Fruit fly (Drosophila melanogaster) whole organism, embryonic: ENCODE data around the gene CG6040.

ENCODE experiments used
- Abd-B ChIP-seq: fragments of 200-800 bp; sonication (Bioruptor generic); optimal IDR thresholded peaks from 2 replicates; lab custom pipeline; 2018; ENCODE audit warnings: missing biosample characterization, mild to moderate bottlenecking, missing genetic modification characterization, moderate library complexity
- Asciz ChIP-seq: fragments of 200-800 bp; sonication (Bioruptor generic); optimal IDR thresholded peaks from 2 replicates; lab custom pipeline; 2017; ENCODE audit warnings: missing biosample characterization, mild to moderate bottlenecking, missing genetic modification characterization, missing genetic modification reagents
- CG10209 ChIP-seq: fragments of 200-800 bp; sonication (Bioruptor generic); optimal IDR thresholded peaks from 3 replicates; lab custom pipeline; 2017; ENCODE audit warnings: missing biosample characterization, mild to moderate bottlenecking, missing genetic modification characterization, missing genetic modification reagents
- CG1024 ChIP-seq: fragments of 200-800 bp; sonication (Bioruptor generic); IDR thresholded peaks from 2 replicates; pipeline ENCODE4 v1.3.6; 2022; ENCODE audit warnings: missing biosample characterization, missing genetic modification characterization
- CG10267 ChIP-seq: fragments of 200-800 bp; sonication (Bioruptor generic); optimal IDR thresholded peaks from 2 replicates; lab custom pipeline; 2018; ENCODE audit warnings: missing biosample characterization, mild to moderate bottlenecking, missing genetic modification characterization, moderate library complexity
- CG10321 ChIP-seq: fragments of 200-800 bp; sonication (Bioruptor generic); IDR thresholded peaks from 2 replicates; pipeline ENCODE4 v1.3.6; 2022; ENCODE audit warnings: missing biosample characterization, missing genetic modification characterization
- CG10979 ChIP-seq: fragments of 200-800 bp; sonication (Bioruptor generic); optimal IDR thresholded peaks from 2 replicates; lab custom pipeline; 2018; ENCODE audit warnings: missing biosample characterization, mild to moderate bottlenecking, missing genetic modification characterization, moderate library complexity
- CG11093 ChIP-seq: fragments of 200-800 bp; sonication (Bioruptor generic); IDR thresholded peaks from 3 replicates; pipeline ENCODE4 v1.3.6; 2022; ENCODE audit warnings: missing biosample characterization, missing genetic modification characterization
- CG11504 ChIP-seq: fragments of 200-800 bp; sonication (Bioruptor generic); optimal IDR thresholded peaks from 3 replicates; lab custom pipeline; 2019; ENCODE audit warnings: missing biosample characterization, mild to moderate bottlenecking, missing genetic modification characterization, moderate library complexity
- CG11696 ChIP-seq: fragments of 200-800 bp; sonication (Bioruptor generic); IDR thresholded peaks from 2 replicates; pipeline ENCODE4 v1.3.6; 2022; ENCODE audit warnings: missing biosample characterization, missing genetic modification characterization
- CG11723 ChIP-seq: fragments of 200-800 bp; sonication (Bioruptor generic); optimal IDR thresholded peaks from 2 replicates; lab custom pipeline; 2017; ENCODE audit warnings: missing biosample characterization, mild to moderate bottlenecking, missing genetic modification characterization
- CG14667 ChIP-seq: fragments of 200-800 bp; sonication (Bioruptor generic); IDR thresholded peaks from 2 replicates; pipeline ENCODE4 v1.3.6; 2022; ENCODE audit warnings: missing biosample characterization, missing genetic modification characterization
- CG17385 ChIP-seq: fragments of 200-800 bp; sonication (Bioruptor generic); optimal IDR thresholded peaks from 3 replicates; lab custom pipeline; 2018; ENCODE audit warnings: missing biosample characterization, mild to moderate bottlenecking, missing genetic modification characterization
- CG18599 ChIP-seq: fragments of 200-800 bp; sonication (Bioruptor generic); optimal IDR thresholded peaks from 3 replicates; lab custom pipeline; 2017; ENCODE audit warnings: missing biosample characterization, missing genetic modification characterization, mild to moderate bottlenecking, moderate library complexity, missing genetic modification reagents
- CG2678 ChIP-seq: fragments of 200-800 bp; sonication (Bioruptor generic); optimal IDR thresholded peaks from 3 replicates; lab custom pipeline; 2019; ENCODE audit warnings: missing biosample characterization, mild to moderate bottlenecking, missing genetic modification characterization, moderate library complexity
- CG32767 ChIP-seq: fragments of 200-800 bp; sonication (Bioruptor generic); IDR thresholded peaks from 2 replicates; pipeline ENCODE4 v1.3.6; 2022; ENCODE audit warnings: missing biosample characterization, missing genetic modification characterization
- CG7745 ChIP-seq: fragments of 200-800 bp; sonication (Bioruptor generic); optimal IDR thresholded peaks from 2 replicates; lab custom pipeline; 2018; ENCODE audit warnings: missing biosample characterization, mild to moderate bottlenecking, missing genetic modification characterization, moderate library complexity
- CG7839 ChIP-seq: fragments of 200-800 bp; sonication (Bioruptor generic); optimal IDR thresholded peaks from 3 replicates; lab custom pipeline; 2018; ENCODE audit warnings: missing biosample characterization, mild to moderate bottlenecking, missing genetic modification characterization, moderate library complexity
- CG7928 ChIP-seq: fragments of 200-800 bp; sonication (Bioruptor generic); optimal IDR thresholded peaks from 2 replicates; lab custom pipeline; 2017; ENCODE audit warnings: missing biosample characterization, mild to moderate bottlenecking, missing genetic modification characterization
- CG8281 ChIP-seq: fragments of 200-800 bp; sonication (Bioruptor generic); optimal IDR thresholded peaks from 2 replicates; lab custom pipeline; 2018; ENCODE audit warnings: missing biosample characterization, mild to moderate bottlenecking, missing genetic modification characterization, moderate library complexity
- CG8290 ChIP-seq, 3 experiments: fragments of 200-800 bp; sonication (Bioruptor generic); optimal IDR thresholded peaks; 2 replicates each; lab custom pipeline; 2016 to 2019; ENCODE audit warnings: missing biosample characterization in 3 of 3, missing genetic modification characterization in 3 of 3, mild to moderate bottlenecking in 2 of 3, moderate library complexity in 1 of 3
- CkIIα-i1 ChIP-seq: fragments of 200-800 bp; sonication (Bioruptor generic); IDR thresholded peaks from 2 replicates; pipeline ENCODE4 v1.3.6; 2022; ENCODE audit warnings: missing biosample characterization, missing genetic modification characterization
- D19A ChIP-seq: fragments of 200-800 bp; optimal IDR thresholded peaks from 3 replicates; lab custom pipeline; 2019; ENCODE audit warnings: missing biosample characterization, mild to moderate bottlenecking, missing genetic modification characterization, moderate library complexity
- Dp ChIP-seq: fragments of 200-800 bp; sonication (Bioruptor generic); optimal IDR thresholded peaks from 2 replicates; lab custom pipeline; 2018; ENCODE audit warnings: missing biosample characterization, mild to moderate bottlenecking, missing genetic modification characterization, moderate library complexity
- Fer1 ChIP-seq: fragments of 200-800 bp; sonication (Bioruptor generic); optimal IDR thresholded peaks from 2 replicates; lab custom pipeline; 2017; ENCODE audit warnings: missing biosample characterization, mild to moderate bottlenecking, missing genetic modification characterization
- HLH3B ChIP-seq: fragments of 200-800 bp; sonication (Bioruptor generic); IDR thresholded peaks from 2 replicates; pipeline ENCODE4 v1.3.6; 2022; ENCODE audit warnings: missing biosample characterization, missing genetic modification characterization
- HmgZ ChIP-seq: fragments of 200-800 bp; sonication (Bioruptor generic); optimal IDR thresholded peaks from 2 replicates; lab custom pipeline; 2018; ENCODE audit warnings: missing biosample characterization, mild to moderate bottlenecking, missing genetic modification characterization
- Mad ChIP-seq: fragments of 200-800 bp; sonication (Bioruptor generic); optimal IDR thresholded peaks from 2 replicates; lab custom pipeline; 2016; ENCODE audit warnings: missing biosample characterization, missing genetic modification characterization
- PHDP ChIP-seq: fragments of 200-800 bp; sonication (Bioruptor generic); optimal IDR thresholded peaks from 3 replicates; lab custom pipeline; 2018; ENCODE audit warnings: missing biosample characterization, mild to moderate bottlenecking, missing genetic modification characterization, moderate library complexity
- Sox102F ChIP-seq: fragments of 200-800 bp; sonication (Bioruptor generic); optimal IDR thresholded peaks from 2 replicates; lab custom pipeline; 2018; ENCODE audit warnings: missing biosample characterization, mild to moderate bottlenecking, missing genetic modification characterization, moderate library complexity
- emc ChIP-seq: fragments of 200-800 bp; sonication (Bioruptor generic); optimal IDR thresholded peaks from 2 replicates; lab custom pipeline; 2016; ENCODE audit warnings: missing biosample characterization, missing genetic modification characterization
- esg ChIP-seq: fragments of 200-800 bp; sonication (Bioruptor generic); conservative IDR thresholded peaks from 2 replicates; pipeline ENCODE4 v1.3.6; 2022; ENCODE audit warnings: missing biosample characterization, missing genetic modification characterization
- jing ChIP-seq: fragments of 200-800 bp; sonication (Bioruptor generic); optimal IDR thresholded peaks from 2 replicates; lab custom pipeline; 2018; ENCODE audit warnings: missing biosample characterization, mild to moderate bottlenecking, missing genetic modification characterization
- ken ChIP-seq: fragments of 200-800 bp; sonication (Bioruptor generic); IDR thresholded peaks from 3 replicates; pipeline ENCODE4 v1.3.6; 2022; ENCODE audit warnings: missing biosample characterization, missing genetic modification characterization
- knrl ChIP-seq: fragments of 200-800 bp; sonication (Bioruptor generic); IDR thresholded peaks from 3 replicates; pipeline ENCODE4 v1.3.6; 2022; ENCODE audit warnings: missing biosample characterization, missing genetic modification characterization; ENCODE audit not compliant: partially characterized antibody
- nmo ChIP-seq: fragments of 200-800 bp; sonication (Bioruptor generic); optimal IDR thresholded peaks from 2 replicates; lab custom pipeline; 2018; ENCODE audit warnings: missing biosample characterization, mild to moderate bottlenecking, missing genetic modification characterization, moderate library complexity
- phol ChIP-seq: fragments of 200-800 bp; sonication (Bioruptor generic); optimal IDR thresholded peaks from 3 replicates; lab custom pipeline; 2018; ENCODE audit warnings: missing biosample characterization, mild to moderate bottlenecking, missing genetic modification characterization, moderate library complexity
- pzg ChIP-seq: fragments of 200-800 bp; sonication (Bioruptor generic); optimal IDR thresholded peaks from 3 replicates; lab custom pipeline; 2018; ENCODE audit warnings: missing biosample characterization, mild to moderate bottlenecking, missing genetic modification characterization, moderate library complexity
- ranshi ChIP-seq: fragments of 200-800 bp; sonication (Bioruptor generic); IDR thresholded peaks from 2 replicates; pipeline ENCODE4 v1.3.6; 2022; ENCODE audit warnings: missing biosample characterization, missing genetic modification characterization
- sisA ChIP-seq: fragments of 200-800 bp; sonication (Bioruptor generic); IDR thresholded peaks from 2 replicates; pipeline ENCODE4 v1.3.6; 2022; ENCODE audit warnings: missing biosample characterization, missing genetic modification characterization
- tin ChIP-seq: fragments of 200-800 bp; sonication (Bioruptor generic); optimal IDR thresholded peaks from 3 replicates; lab custom pipeline; 2016; ENCODE audit warnings: missing biosample characterization, missing genetic modification characterization
- tll ChIP-seq, 2 experiments: fragments of 200-800 bp in 1 of 2; fragments of >200 bp in 1 of 2; sonication (Bioruptor generic) in 1 of 2; optimal IDR thresholded peaks; 2 replicates each; lab custom pipeline; 2017 to 2019; ENCODE audit warnings: missing biosample characterization in 2 of 2, missing genetic modification characterization in 2 of 2, mild to moderate bottlenecking in 1 of 2, moderate library complexity in 1 of 2
- tup ChIP-seq: fragments of 200-800 bp; sonication (Bioruptor generic); optimal IDR thresholded peaks from 2 replicates; lab custom pipeline; 2016; ENCODE audit warnings: missing biosample characterization, mild to moderate bottlenecking, missing genetic modification characterization, moderate library complexity
- usp ChIP-seq: fragments of >200 bp; optimal IDR thresholded peaks from 2 replicates; lab custom pipeline; 2017; ENCODE audit warnings: missing biosample characterization, missing genetic modification characterization
- vvl ChIP-seq: fragments of 200-800 bp; sonication (Bioruptor generic); IDR thresholded peaks from 2 replicates; pipeline ENCODE4 v1.3.6; 2022; ENCODE audit warnings: missing biosample characterization, missing genetic modification characterization
- wek ChIP-seq: fragments of 200-800 bp; sonication (Bioruptor generic); optimal IDR thresholded peaks from 3 replicates; lab custom pipeline; 2018; ENCODE audit warnings: missing biosample characterization, mild to moderate bottlenecking, missing genetic modification characterization, moderate library complexity

The CG6040 gene

DNA sequence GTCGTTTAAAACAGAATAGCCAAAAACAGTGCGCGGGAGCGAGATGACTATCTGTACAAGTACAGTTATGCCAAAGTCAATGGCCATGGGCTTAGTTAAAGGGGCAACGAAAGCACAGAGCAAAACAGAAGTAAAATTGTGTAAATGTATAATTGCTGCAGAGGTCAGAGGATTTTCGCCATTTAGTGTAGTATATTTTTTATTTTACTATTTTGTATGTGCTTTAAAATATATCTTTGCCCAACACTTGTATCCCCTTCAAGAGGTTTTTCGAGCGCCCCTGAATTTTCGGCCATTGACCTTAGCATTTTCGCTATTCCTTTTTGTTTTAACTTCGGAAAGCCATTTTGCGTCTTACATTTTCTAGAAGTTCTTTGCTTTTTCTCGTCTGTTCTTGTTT, 61.2 kb downstream of the CG6040 start (continued):
- 0 out of 2 replicates have a peak, but pooled peaks have one; percentile 3 for TF ChIP-seq sisA (GFP tag; lab: Robert Waterston, UW)
- TF ChIP-seq CG7839 (tag; lab: Kevin White, UChicago) = peak; percentile 24
- peak; percentile 31 for TF ChIP-seq phol (tag; lab: Kevin White, UChicago)
- peak in 1 of 2 experiments; percentile 22 for TF ChIP-seq tll (GFP tag; optimal IDR thresholded peaks at IDR 0.05; lab: Kevin White, UChicago)
- TF ChIP-seq Sox102F (GFP tag; lab: Kevin White, UChicago) = peak; percentile 23
- TF ChIP-seq CG10321 (GFP tag; lab: Robert Waterston, UW) = peak; percentile 65
- no peak for TF ChIP-seq Fer1 (GFP tag; lab: Kevin White, UChicago)
- TF ChIP-seq CG8290 (GFP tag; optimal IDR thresholded peaks at IDR 0.05; lab: Kevin White, UChicago) = no peak
- TF ChIP-seq CG8290 (tag; optimal IDR thresholded peaks at IDR 0.05; lab: Kevin White, UChicago) = peak in 1 of 2 experiments; percentile 3
- 0 out of 2 replicates have a peak, but pooled peaks have one; percentile 22 for TF ChIP-seq HLH3B (GFP tag; lab: Robert Waterston, UW)
- peak; percentile 40 for TF ChIP-seq CG2678 (tag; lab: Kevin White, UChicago)
- TF ChIP-seq HmgZ (tag; lab: Kevin White, UChicago) = peak; percentile 1
- TF ChIP-seq CG18599 (GFP tag; lab: Kevin White, UChicago) = peak; percentile 1
- TF ChIP-seq vvl (GFP tag; lab: Robert Waterston, UW) = 0 out of 2 replicates have a peak, but pooled peaks have one; percentile 36
- TF ChIP-seq ranshi (GFP tag; lab: Robert Waterston, UW) = peak; percentile 53; the same call in 1 of the 2 replicates
- peak; percentile 17; the same call in 1 of the 2 replicates for TF ChIP-seq esg (GFP tag; lab: Robert Waterston, UW)
- peak; percentile 23; the same call in 1 of the 3 replicates for TF ChIP-seq ken (GFP tag; lab: Robert Waterston, UW)
- 0 out of 3 replicates have a peak, but pooled peaks have one; percentile 6 for TF ChIP-seq CG11093 (GFP tag; lab: Robert Waterston, UW)

DNA sequence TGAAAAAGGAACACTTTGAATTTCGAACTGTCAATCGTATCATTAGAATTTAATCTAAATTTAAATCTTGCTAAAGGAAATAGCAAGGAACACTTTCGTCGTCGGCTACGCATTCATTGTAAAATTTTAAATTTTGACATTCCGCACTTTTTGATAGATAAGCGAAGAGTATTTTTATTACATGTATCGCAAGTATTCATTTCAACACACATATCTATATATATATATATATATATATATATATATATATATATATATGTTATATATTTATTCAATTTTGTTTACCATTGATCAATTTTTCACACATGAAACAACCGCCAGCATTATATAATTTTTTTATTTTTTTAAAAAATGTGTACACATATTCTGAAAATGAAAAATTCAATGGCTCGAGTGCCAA, 63.0 kb downstream of the CG6040 start, which contains the start of gene CG11779:
CG11779 (minus strand) TSS at position 101 of the 400 bp plus-strand sequence.
- no peak for TF ChIP-seq Asciz (GFP tag; lab: Kevin White, UChicago)
- no peak for TF ChIP-seq CG11696 (GFP tag; lab: Robert Waterston, UW)
- no peak for TF ChIP-seq usp (GFP tag; lab: Kevin White, UChicago)
- no peak for TF ChIP-seq pzg (GFP tag; lab: Kevin White, UChicago)
- no peak for TF ChIP-seq CG7928
- TF ChIP-seq CG10979 (tag; lab: Kevin White, UChicago) = no peak
- TF ChIP-seq CG17385 = no peak
- no peak for TF ChIP-seq tup (GFP tag; lab: Kevin White, UChicago)
- no peak for TF ChIP-seq Mad (GFP tag; lab: Kevin White, UChicago)
- TF ChIP-seq CkIIα-i1 = no peak
- no peak for TF ChIP-seq CG8281 (tag; lab: Kevin White, UChicago)
- no peak for TF ChIP-seq CG11504 (tag; lab: Kevin White, UChicago)
- TF ChIP-seq knrl (GFP tag; lab: Robert Waterston, UW) = no peak
- TF ChIP-seq D19A (tag; lab: Kevin White, UChicago) = no peak
- TF ChIP-seq Abd-B (GFP tag; lab: Kevin White, UChicago) = no peak
- no peak for TF ChIP-seq CG14667 (GFP tag; lab: Robert Waterston, UW)
- no peak for TF ChIP-seq CG10209 (GFP tag; lab: Kevin White, UChicago)

DNA sequence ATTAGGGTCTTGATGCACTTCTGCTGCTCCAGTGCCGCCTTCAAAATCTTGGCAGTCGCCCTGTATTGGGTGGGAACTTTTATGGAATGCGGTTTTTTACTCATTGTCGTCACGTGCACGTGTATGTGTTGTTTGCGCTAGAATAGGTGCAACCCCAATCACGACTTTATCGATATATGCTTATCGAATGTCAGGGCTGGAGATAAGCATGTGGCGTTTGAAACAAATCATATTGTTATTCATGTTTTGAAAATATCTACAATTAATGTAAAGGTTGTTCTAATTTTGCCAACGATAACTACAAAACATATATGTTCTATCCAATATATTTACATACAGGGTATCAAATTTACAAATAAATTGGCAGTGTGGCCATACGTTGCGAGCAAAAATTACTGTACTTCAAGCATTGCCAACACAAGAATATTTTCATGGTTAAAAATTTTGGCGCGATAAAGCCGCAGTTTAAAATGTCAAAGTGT, 65.4 kb downstream of the CG6040 start, which contains the start of the genes CG42359 and Nsun5:
CG42359 (minus strand) TSS at position 166 of the 482 bp plus-strand sequence.
Nsun5 (minus strand) TSS at position 166 of the 482 bp plus-strand sequence.
- TF ChIP-seq CG32767 = peak; percentile 85
- peak; percentile 93 for TF ChIP-seq HmgZ (tag; lab: Kevin White, UChicago)
- TF ChIP-seq jing (GFP tag; lab: Kevin White, UChicago) = peak; percentile 75
- TF ChIP-seq wek (GFP tag; lab: Kevin White, UChicago) = peak; percentile 85
- TF ChIP-seq CG7745 (tag; lab: Kevin White, UChicago) = peak; percentile 26
- peak; percentile 92 for TF ChIP-seq nmo (GFP tag; lab: Kevin White, UChicago)
- TF ChIP-seq emc (GFP tag; lab: Kevin White, UChicago) = peak; percentile 84
- peak; percentile 93 for TF ChIP-seq PHDP
- TF ChIP-seq CG1024 (GFP tag; lab: Robert Waterston, UW) = peak; percentile 84
- peak; percentile 64 for TF ChIP-seq CG11723 (GFP tag; lab: Kevin White, UChicago)
- peak; percentile 94 for TF ChIP-seq tin (GFP tag; lab: Kevin White, UChicago)
- peak in 1 of 2 experiments; percentile 31 for TF ChIP-seq tll (GFP tag; optimal IDR thresholded peaks at IDR 0.05; lab: Kevin White, UChicago)
- TF ChIP-seq CG10267 (tag; lab: Kevin White, UChicago) = peak; percentile 92
- TF ChIP-seq Asciz (GFP tag; lab: Kevin White, UChicago) = peak; percentile 84
- TF ChIP-seq Dp = peak; percentile 95
